Fruit fly (Drosophila melanogaster) whole organism, embryonic: Measurements from ENCODE around the gene Spps.

Experiments used
- ATbp ChIP-seq: fragments of 200-800 bp; sonication (Bioruptor generic); optimal IDR thresholded peaks from 2 replicates; lab custom pipeline; 2017; ENCODE audit warnings: missing biosample characterization, mild to moderate bottlenecking, missing genetic modification characterization, missing genetic modification reagents
- CG1024 ChIP-seq: fragments of 200-800 bp; sonication (Bioruptor generic); IDR thresholded peaks from 2 replicates; pipeline ENCODE4 v1.3.6; 2022; ENCODE audit warnings: missing biosample characterization, missing genetic modification characterization
- CG10462 ChIP-seq: fragments of 200-800 bp; sonication (Bioruptor generic); optimal IDR thresholded peaks from 2 replicates; lab custom pipeline; 2016; ENCODE audit warnings: missing biosample characterization, missing genetic modification characterization
- CG10979 ChIP-seq: fragments of 200-800 bp; sonication (Bioruptor generic); optimal IDR thresholded peaks from 2 replicates; lab custom pipeline; 2018; ENCODE audit warnings: missing biosample characterization, mild to moderate bottlenecking, missing genetic modification characterization, moderate library complexity
- CG11456 ChIP-seq: fragments of 200-800 bp; sonication (Bioruptor generic); IDR thresholded peaks from 3 replicates; pipeline ENCODE4 v1.3.6; 2022; ENCODE audit warnings: missing biosample characterization, missing genetic modification characterization
- CG12391 ChIP-seq: fragments of 200-800 bp; sonication (Bioruptor generic); optimal IDR thresholded peaks from 3 replicates; lab custom pipeline; 2018; ENCODE audit warnings: missing biosample characterization, mild to moderate bottlenecking, missing genetic modification characterization, moderate library complexity
- CG14050 ChIP-seq: fragments of 200-800 bp; sonication (Bioruptor generic); IDR thresholded peaks from 3 replicates; pipeline ENCODE4 v1.3.6; 2022; ENCODE audit warnings: missing biosample characterization, missing genetic modification characterization
- CG15269 ChIP-seq: fragments of 200-800 bp; sonication (Bioruptor generic); optimal IDR thresholded peaks from 2 replicates; lab custom pipeline; 2018; ENCODE audit warnings: missing biosample characterization, mild to moderate bottlenecking, missing genetic modification characterization, moderate library complexity
- CG15514 ChIP-seq: fragments of 200-800 bp; sonication (Bioruptor generic); optimal IDR thresholded peaks from 3 replicates; lab custom pipeline; 2017; ENCODE audit warnings: missing biosample characterization, missing genetic modification characterization, mild to moderate bottlenecking, moderate library complexity, missing genetic modification reagents
- CG18476 ChIP-seq: fragments of 200-800 bp; sonication (Bioruptor generic); optimal IDR thresholded peaks from 2 replicates; lab custom pipeline; 2016; ENCODE audit warnings: missing biosample characterization, mild to moderate bottlenecking, missing genetic modification characterization
- CG2120 ChIP-seq: fragments of 200-800 bp; sonication (Bioruptor generic); optimal IDR thresholded peaks from 3 replicates; lab custom pipeline; 2016; ENCODE audit warnings: missing biosample characterization, missing genetic modification characterization
- CG32772 ChIP-seq: fragments of 200-800 bp; sonication (Bioruptor generic); IDR thresholded peaks from 2 replicates; pipeline ENCODE4 v1.3.6; 2022; ENCODE audit warnings: missing biosample characterization, missing genetic modification characterization
- CG3726 ChIP-seq: fragments of 200-800 bp; sonication (Bioruptor generic); IDR thresholded peaks from 3 replicates; pipeline ENCODE4, ENCODE4 v1.3.6; 2022; ENCODE audit warnings: missing biosample characterization, missing genetic modification characterization
- CG43689 ChIP-seq: fragments of 200-800 bp; sonication (Bioruptor generic); IDR thresholded peaks from 2 replicates; pipeline ENCODE4 v1.3.6; 2022; ENCODE audit warnings: missing biosample characterization, missing genetic modification characterization
- CG9932 ChIP-seq: fragments of 200-800 bp; sonication (Bioruptor generic); IDR thresholded peaks from 2 replicates; pipeline ENCODE4 v1.3.6; 2022; ENCODE audit warnings: missing biosample characterization, missing genetic modification characterization
- CoRest ChIP-seq: fragments of 200-800 bp; sonication (Bioruptor generic); optimal IDR thresholded peaks from 3 replicates; lab custom pipeline; 2018; ENCODE audit warnings: missing biosample characterization, mild to moderate bottlenecking, missing genetic modification characterization, moderate library complexity
- CrebB ChIP-seq: fragments of 200-800 bp; sonication (Bioruptor generic); optimal IDR thresholded peaks from 3 replicates; lab custom pipeline; 2018; ENCODE audit warnings: missing biosample characterization, mild to moderate bottlenecking, missing genetic modification characterization
- Eip74EF ChIP-seq, 2 experiments: fragments of 200-800 bp in 1 of 2; fragments of >200 bp in 1 of 2; sonication (Bioruptor generic) in 1 of 2; optimal IDR thresholded peaks; 2 replicates each; lab custom pipeline; 2017 to 2019; ENCODE audit warnings: missing biosample characterization in 2 of 2, missing genetic modification characterization in 2 of 2, mild to moderate bottlenecking in 1 of 2, moderate library complexity in 1 of 2
- Gug ChIP-seq: fragments of 200-800 bp; sonication (Bioruptor generic); IDR thresholded peaks from 4 replicates; pipeline ENCODE4 v1.3.6; 2022; ENCODE audit warnings: missing biosample characterization, missing genetic modification characterization
- H2.0 ChIP-seq: fragments of 200-800 bp; sonication (Bioruptor generic); IDR thresholded peaks from 2 replicates; pipeline ENCODE4 v1.3.6; 2022; ENCODE audit warnings: missing biosample characterization, missing genetic modification characterization
- Kr ChIP-seq: fragments of 200-800 bp; sonication (Bioruptor generic); optimal IDR thresholded peaks from 2 replicates; lab custom pipeline; 2017; ENCODE audit warnings: missing biosample characterization, mild to moderate bottlenecking, missing genetic modification characterization
- NC2β ChIP-seq: fragments of 200-800 bp; sonication (Bioruptor generic); optimal IDR thresholded peaks from 2 replicates; lab custom pipeline; 2016; ENCODE audit warnings: missing biosample characterization, missing genetic modification characterization
- PHDP ChIP-seq: fragments of 200-800 bp; sonication (Bioruptor generic); optimal IDR thresholded peaks from 3 replicates; lab custom pipeline; 2018; ENCODE audit warnings: missing biosample characterization, mild to moderate bottlenecking, missing genetic modification characterization, moderate library complexity
- Ptx1 ChIP-seq: fragments of 200-800 bp; sonication (Bioruptor generic); IDR thresholded peaks from 2 replicates; pipeline ENCODE4 v1.3.6; 2022; ENCODE audit warnings: missing biosample characterization, missing genetic modification characterization
- Rx ChIP-seq: fragments of 200-800 bp; sonication (Bioruptor generic); IDR thresholded peaks from 2 replicates; pipeline ENCODE4 v1.3.6; 2022; ENCODE audit warnings: missing biosample characterization, missing genetic modification characterization
- amos ChIP-seq: fragments of 200-800 bp; sonication (Bioruptor generic); IDR thresholded peaks from 2 replicates; pipeline ENCODE4 v1.3.6; 2022; ENCODE audit warnings: missing biosample characterization, missing genetic modification characterization; ENCODE audit not compliant: partially characterized antibody
- ash1 ChIP-seq: fragments of 200-800 bp; sonication (Bioruptor generic); optimal IDR thresholded peaks from 2 replicates; lab custom pipeline; 2018; ENCODE audit warnings: missing biosample characterization, mild to moderate bottlenecking, missing genetic modification characterization
- bbx ChIP-seq: fragments of 200-800 bp; sonication (Bioruptor generic); IDR thresholded peaks from 2 replicates; pipeline ENCODE4 v1.3.6; 2022; ENCODE audit warnings: missing biosample characterization, missing genetic modification characterization; ENCODE audit not compliant: partially characterized antibody
- bcd ChIP-seq: fragments of 200-800 bp; sonication (Bioruptor generic); optimal IDR thresholded peaks from 2 replicates; lab custom pipeline; 2017; ENCODE audit warnings: missing biosample characterization, mild to moderate bottlenecking, missing genetic modification characterization
- chinmo ChIP-seq: fragments of 200-800 bp; sonication (Bioruptor generic); IDR thresholded peaks from 4 replicates; pipeline ENCODE4 v1.3.6; 2022; ENCODE audit warnings: missing biosample characterization, missing genetic modification characterization; ENCODE audit not compliant: partially characterized antibody
- chm ChIP-seq: fragments of 200-800 bp; sonication (Bioruptor generic); IDR thresholded peaks from 2 replicates; pipeline ENCODE4 v1.3.6; 2022; ENCODE audit warnings: missing biosample characterization, missing genetic modification characterization
- crp ChIP-seq, 2 experiments: fragments of 200-800 bp; sonication (Bioruptor generic); optimal IDR thresholded peaks; 2 replicates in 1 of 2; 3 replicates in 1 of 2; lab custom pipeline; 2017; ENCODE audit warnings: missing biosample characterization in 2 of 2, missing genetic modification characterization in 2 of 2, mild to moderate bottlenecking in 1 of 2, moderate library complexity in 1 of 2
- dimm ChIP-seq: fragments of 200-800 bp; sonication (Bioruptor generic); IDR thresholded peaks from 2 replicates; pipeline ENCODE4 v1.3.6; 2022; ENCODE audit warnings: missing biosample characterization, missing genetic modification characterization
- dmrt99B ChIP-seq: fragments of 200-800 bp; sonication (Bioruptor generic); optimal IDR thresholded peaks from 2 replicates; lab custom pipeline; 2018; ENCODE audit warnings: missing biosample characterization, mild to moderate bottlenecking, missing genetic modification characterization, moderate library complexity
- eyg ChIP-seq: fragments of 200-800 bp; sonication (Bioruptor generic); optimal IDR thresholded peaks from 3 replicates; lab custom pipeline; 2016; ENCODE audit warnings: missing biosample characterization, missing genetic modification characterization
- gt ChIP-seq: fragments of 200-800 bp; sonication (Bioruptor generic); IDR thresholded peaks from 2 replicates; pipeline ENCODE4 v1.3.6; 2022; ENCODE audit warnings: missing biosample characterization, missing genetic modification characterization
- klu ChIP-seq: fragments of 200-800 bp; sonication (Bioruptor generic); IDR thresholded peaks from 2 replicates; pipeline ENCODE4 v1.3.6; 2022; ENCODE audit warnings: missing biosample characterization, missing genetic modification characterization
- lola ChIP-seq, 3 experiments: fragments of >200 bp in 2 of 3; fragments of 200-800 bp in 1 of 3; sonication (Bioruptor generic) in 1 of 3; optimal IDR thresholded peaks; 2 replicates each; lab custom pipeline; 2017 to 2019; ENCODE audit warnings: missing biosample characterization in 3 of 3, missing genetic modification characterization in 3 of 3, mild to moderate bottlenecking in 1 of 3, moderate library complexity in 1 of 3
- onecut ChIP-seq: fragments of 200-800 bp; sonication (Bioruptor generic); IDR thresholded peaks from 2 replicates; pipeline ENCODE4 v1.3.6; 2022; ENCODE audit warnings: missing biosample characterization, missing genetic modification characterization
- pita ChIP-seq: fragments of 200-800 bp; sonication (Bioruptor generic); optimal IDR thresholded peaks from 2 replicates; lab custom pipeline; 2017; ENCODE audit warnings: missing biosample characterization, mild to moderate bottlenecking, missing genetic modification characterization
- pzg ChIP-seq: fragments of 200-800 bp; sonication (Bioruptor generic); optimal IDR thresholded peaks from 3 replicates; lab custom pipeline; 2018; ENCODE audit warnings: missing biosample characterization, mild to moderate bottlenecking, missing genetic modification characterization, moderate library complexity
- ro ChIP-seq: fragments of 200-800 bp; sonication (Bioruptor generic); IDR thresholded peaks from 2 replicates; pipeline ENCODE4 v1.3.6; 2022; ENCODE audit warnings: missing biosample characterization, missing genetic modification characterization
- shn ChIP-seq: fragments of 200-800 bp; sonication (Bioruptor generic); optimal IDR thresholded peaks from 3 replicates; lab custom pipeline; 2016; ENCODE audit warnings: missing biosample characterization, missing genetic modification characterization
- ssp ChIP-seq: fragments of 200-800 bp; sonication (Bioruptor generic); IDR thresholded peaks from 2 replicates; pipeline ENCODE4 v1.3.6; 2022; ENCODE audit warnings: missing biosample characterization, missing genetic modification characterization
- tio ChIP-seq: fragments of 200-800 bp; sonication (Bioruptor generic); optimal IDR thresholded peaks from 2 replicates; lab custom pipeline; 2017; ENCODE audit warnings: missing biosample characterization, missing genetic modification characterization, inconsistent platforms
- tna ChIP-seq: fragments of 200-800 bp; sonication (Bioruptor generic); IDR thresholded peaks from 2 replicates; pipeline ENCODE4 v1.3.6; 2022; ENCODE audit warnings: missing biosample characterization, missing genetic modification characterization; ENCODE audit not compliant: partially characterized antibody
- unpg ChIP-seq: fragments of 200-800 bp; sonication (Bioruptor generic); optimal IDR thresholded peaks from 3 replicates; lab custom pipeline; 2018; ENCODE audit warnings: missing biosample characterization, mild to moderate bottlenecking, missing genetic modification characterization, moderate library complexity
- zen2 ChIP-seq: fragments of 200-800 bp; sonication (Bioruptor generic); IDR thresholded peaks from 3 replicates; pipeline ENCODE4 v1.3.6; 2022; ENCODE audit warnings: missing biosample characterization, missing genetic modification characterization; ENCODE audit not compliant: partially characterized antibody

Gene Spps

dm6 chr3R:24259278-24260040, 32.7 kb upstream of the Spps start (continued):
- TF ChIP-seq H2.0 (GFP tag; lab: Robert Waterston, UW) (peak; percentile 84), Rx (GFP tag; lab: Robert Waterston, UW) (peak; percentile 84), amos (GFP tag; lab: Robert Waterston, UW) (no peak), bbx (GFP tag; lab: Robert Waterston, UW) (0 out of 2 replicates have a peak, but pooled peaks have one; percentile 41), CG15269 (tag; lab: Kevin White, UChicago) (peak; percentile 91), PHDP (tag; lab: Kevin White, UChicago) (peak; percentile 88), CG32772 (GFP tag; lab: Robert Waterston, UW) (peak; percentile 89), CG10979 (peak; percentile 91), Ptx1 (GFP tag; lab: Robert Waterston, UW) (peak; percentile 89), dimm (peak; percentile 74), CG14050 (GFP tag; lab: Robert Waterston, UW) (peak; percentile 75), unpg (GFP tag; lab: Kevin White, UChicago) (peak; percentile 91), dmrt99B (tag; lab: Kevin White, UChicago) (peak; percentile 91), CG15514 (GFP tag; lab: Kevin White, UChicago) (peak; percentile 97), CG12391 (tag; lab: Kevin White, UChicago) (peak; percentile 91), chinmo (GFP tag; lab: Robert Waterston, UW) (peak; percentile 77; the same call in 2 of the 4 replicates), CG1024 (GFP tag; lab: Robert Waterston, UW) (peak; percentile 73), zen2 (no peak), Gug (GFP tag; lab: Robert Waterston, UW) (peak; percentile 88), tio (GFP tag; lab: Kevin White, UChicago) (peak; percentile 84), Eip74EF (GFP tag; optimal IDR thresholded peaks at IDR 0.05; lab: Kevin White, UChicago) (peak in 1 of 2 experiments; percentile 69), Kr (GFP tag; lab: Kevin White, UChicago) (peak; percentile 53), CG2120 (GFP tag; lab: Kevin White, UChicago) (peak; percentile 96), CG11456 (GFP tag; lab: Robert Waterston, UW) (peak; percentile 91), CrebB (tag; lab: Kevin White, UChicago) (peak; percentile 81), CG10462 (GFP tag; lab: Kevin White, UChicago) (peak; percentile 52), NC2β (GFP tag; lab: Kevin White, UChicago) (peak; percentile 89), CG9932 (GFP tag; lab: Robert Waterston, UW) (peak; percentile 88), chm (GFP tag; lab: Robert Waterston, UW) (peak; percentile 85), pzg (GFP tag; lab: Kevin White, UChicago) (peak; percentile 18), CoRest (tag; lab: Kevin White, UChicago) (peak; percentile 89), CG18476 (GFP tag; lab: Kevin White, UChicago) (peak; percentile 82), bcd (GFP tag; lab: Kevin White, UChicago) (peak; percentile 91), tna (GFP tag; lab: Robert Waterston, UW) (no peak), CG43689 (GFP tag; lab: Robert Waterston, UW) (peak; percentile 21; the same call in 1 of the 2 replicates), lola (GFP tag; optimal IDR thresholded peaks at IDR 0.05; lab: Kevin White, UChicago) (peak in 1 of 3 experiments; percentile 83), crp (GFP tag; optimal IDR thresholded peaks at IDR 0.05; lab: Kevin White, UChicago) (no peak), gt (peak; percentile 42; the same call in 1 of the 2 replicates), ro (GFP tag; lab: Robert Waterston, UW) (peak; percentile 31), shn (GFP tag; lab: Kevin White, UChicago) (peak; percentile 78), ssp (GFP tag; lab: Robert Waterston, UW) (peak; percentile 58), ash1 (GFP tag; lab: Kevin White, UChicago) (peak; percentile 76), ATbp (GFP tag; lab: Kevin White, UChicago) (peak; percentile 89), klu (peak; percentile 77), onecut (peak; percentile 81), pita (GFP tag; lab: Kevin White, UChicago) (no peak), eyg (GFP tag; lab: Kevin White, UChicago) (peak; percentile 69), CG3726 (GFP tag; lab: Robert Waterston, UW) (peak; percentile 80; the same call in 2 of the 3 replicates)
